Fruit fly (Drosophila melanogaster) whole organism, wandering third instar larva: ENCODE data around the gene CG9396.

ENCODE experiments used
- CrebA ChIP-seq: fragments of 200-800 bp; sonication (Bioruptor generic); optimal IDR thresholded peaks from 2 replicates; lab custom pipeline; 2016; ENCODE audit warnings: missing biosample characterization, mild to moderate bottlenecking, missing genetic modification characterization, borderline replicate concordance
- GATAd ChIP-seq: sonication (Bioruptor generic); optimal IDR thresholded peaks from 2 replicates; lab custom pipeline; 2016; ENCODE audit warnings: missing biosample characterization, missing genetic modification characterization
- Hr78 ChIP-seq: fragments of >200 bp; optimal IDR thresholded peaks from 2 replicates; lab custom pipeline; 2017; ENCODE audit warnings: missing biosample characterization, missing genetic modification characterization
- Mio ChIP-seq: sonication (Bioruptor generic); optimal IDR thresholded peaks from 2 replicates; lab custom pipeline; 2016; ENCODE audit warnings: missing biosample characterization, missing genetic modification characterization
- Myc ChIP-seq: fragments of >200 bp; optimal IDR thresholded peaks from 2 replicates; lab custom pipeline; 2017
- OdsH ChIP-seq: fragments of 200-800 bp; sonication (Bioruptor generic); optimal IDR thresholded peaks from 2 replicates; lab custom pipeline; 2016; ENCODE audit warnings: missing biosample characterization, mild to moderate bottlenecking, missing genetic modification characterization
- Rel ChIP-seq, 2 experiments: fragments of 200-800 bp; sonication (Bioruptor generic) in 1 of 2; optimal IDR thresholded peaks; 2 replicates in 1 of 2; 3 replicates in 1 of 2; lab custom pipeline; 2016 to 2019; ENCODE audit warnings: mild to moderate bottlenecking in 2 of 2, missing biosample characterization in 2 of 2, missing genetic modification characterization in 2 of 2, moderate library complexity in 1 of 2
- dmrt93B ChIP-seq: fragments of 200-800 bp; sonication (Bioruptor generic); optimal IDR thresholded peaks from 2 replicates; lab custom pipeline; 2018; ENCODE audit warnings: missing biosample characterization, mild to moderate bottlenecking, missing genetic modification characterization
- ey ChIP-seq: fragments of 200-800 bp; sonication (Bioruptor generic); optimal IDR thresholded peaks from 2 replicates; lab custom pipeline; 2016; ENCODE audit warnings: missing biosample characterization, missing genetic modification characterization
- foxo ChIP-seq, 2 experiments: fragments of 200-800 bp; sonication (Bioruptor generic); optimal IDR thresholded peaks; 2 replicates in 1 of 2; 3 replicates in 1 of 2; lab custom pipeline; 2016 to 2017; ENCODE audit warnings: missing biosample characterization in 2 of 2, missing genetic modification characterization in 2 of 2
- psq ChIP-seq: fragments of 200-800 bp; sonication (Bioruptor generic); optimal IDR thresholded peaks from 3 replicates; lab custom pipeline; 2017; ENCODE audit warnings: missing biosample characterization, mild to moderate bottlenecking, missing genetic modification characterization, moderate library complexity
- sage ChIP-seq: fragments of 200-800 bp; sonication (Bioruptor generic); optimal IDR thresholded peaks from 2 replicates; lab custom pipeline; 2016; ENCODE audit warnings: missing biosample characterization, mild to moderate bottlenecking, missing genetic modification characterization
- usp ChIP-seq: fragments of >200 bp; optimal IDR thresholded peaks from 2 replicates; lab custom pipeline; 2017; ENCODE audit warnings: missing biosample characterization, missing genetic modification characterization
- woc ChIP-seq: sonication (Bioruptor generic); optimal IDR thresholded peaks from 2 replicates; lab custom pipeline; 2016; ENCODE audit warnings: missing biosample characterization, mild to moderate bottlenecking, missing genetic modification characterization

- no peak for TF ChIP-seq ey (GFP tag; lab: Kevin White, UChicago)
- TF ChIP-seq CrebA (GFP tag; lab: Kevin White, UChicago): no peak
- TF ChIP-seq Mio (GFP tag; lab: Kevin White, UChicago): no peak
- TF ChIP-seq OdsH (GFP tag; lab: Kevin White, UChicago): no peak
- TF ChIP-seq psq (GFP tag; lab: Kevin White, UChicago): no peak
- no peak for TF ChIP-seq Myc (lab: Kevin White, UChicago)
- no peak for TF ChIP-seq woc (GFP tag; lab: Kevin White, UChicago)
- no peak for TF ChIP-seq dmrt93B
- no peak for TF ChIP-seq sage
- no peak for TF ChIP-seq usp (GFP tag; lab: Kevin White, UChicago)
- TF ChIP-seq Rel (GFP tag; optimal IDR thresholded peaks at IDR 0.05; lab: Kevin White, UChicago): no peak
- no peak for TF ChIP-seq Rel (tag; optimal IDR thresholded peaks at IDR 0.05; lab: Kevin White, UChicago)
- TF ChIP-seq foxo (GFP tag; optimal IDR thresholded peaks at IDR 0.05; lab: Kevin White, UChicago): no peak
- no peak for TF ChIP-seq Hr78 (GFP tag; lab: Kevin White, UChicago)
- TF ChIP-seq GATAd: no peak
These were observed 31.9 kb upstream of the CG9396 start for dm6 chr3R:9603022-9603942.
